Worm (Caenorhabditis elegans) whole organism, late embryonic: ENCODE data around the gene C26F1.3.

Experiments used
- ama-1 ChIP-seq: fragments of 150-350 bp; optimal IDR thresholded peaks from 2 replicates; lab custom pipeline; 2014
- ceh-14 ChIP-seq: sonication (generic microtip); optimal IDR thresholded peaks from 2 replicates; lab custom pipeline; 2016; ENCODE audit warnings: missing genotype, missing genetic modification characterization, missing compliant biosample characterization
- ceh-31 ChIP-seq: sonication (generic microtip); optimal IDR thresholded peaks from 2 replicates; lab custom pipeline; 2016; ENCODE audit warnings: missing genetic modification characterization, missing compliant biosample characterization
- che-1 ChIP-seq: sonication (generic microtip); optimal IDR thresholded peaks from 2 replicates; lab custom pipeline; 2016; ENCODE audit warnings: mild to moderate bottlenecking, missing genetic modification characterization, missing compliant biosample characterization
- elt-2 ChIP-seq: sonication (generic microtip); optimal IDR thresholded peaks from 2 replicates; lab custom pipeline; 2016; ENCODE audit warnings: missing genetic modification reagents, missing genetic modification characterization, missing compliant biosample characterization
- elt-4 ChIP-seq: sonication (generic microtip); optimal IDR thresholded peaks from 2 replicates; lab custom pipeline; 2016; ENCODE audit warnings: missing genetic modification characterization, missing compliant biosample characterization
- npax-4 ChIP-seq: sonication (generic microtip); optimal IDR thresholded peaks from 2 replicates; lab custom pipeline; 2016; ENCODE audit warnings: missing genetic modification characterization, missing compliant biosample characterization
- pqm-1 ChIP-seq: sonication (generic microtip); optimal IDR thresholded peaks from 2 replicates; lab custom pipeline; 2016; ENCODE audit warnings: missing genetic modification characterization, missing compliant biosample characterization
- sox-4 ChIP-seq: sonication (generic microtip); optimal IDR thresholded peaks from 2 replicates; lab custom pipeline; 2017; ENCODE audit warnings: mild to moderate bottlenecking, missing genetic modification characterization, inconsistent platforms, missing compliant biosample characterization

- no peak for TF ChIP-seq pqm-1 (tag; lab: Kevin White, UChicago)
- TF ChIP-seq npax-4 (tag; lab: Kevin White, UChicago), result no peak
- TF ChIP-seq elt-2 (tag; lab: Kevin White, UChicago), result no peak
- no peak for TF ChIP-seq che-1 (tag; lab: Kevin White, UChicago)
- no peak for TF ChIP-seq ama-1
- TF ChIP-seq sox-4, result no peak
- TF ChIP-seq ceh-31 (tag; lab: Kevin White, UChicago), result peak; percentile 29
- TF ChIP-seq elt-4 (tag; lab: Kevin White, UChicago), result no peak
- TF ChIP-seq ceh-14 (tag; lab: Kevin White, UChicago), result no peak
Measured at ce11 chrV:7734909-7735308, 42.2 kb upstream of the C26F1.3 start, which contains the start of gene clic-1.
